Worm (Caenorhabditis elegans): Measurements from ENCODE around the gene qua-1.

- TF ChIP-seq B0336.3 (GFP tag; IDR thresholded peaks at IDR 0.05) (no peak), pha-4 (tag; optimal IDR thresholded peaks at IDR 0.05) (no peak)
Observed at ce11 chrII:8149930-8150329, 48.7 kb upstream of the qua-1 start, which contains the start of gene F10B5.3.

Measured in whole organism, young adult.